Worm (Caenorhabditis elegans) whole organism, young adult: Measurements from ENCODE around the gene rfk-1.
A peak's percentile ranks its signal among the peaks of the same experiment; 100 is the strongest.

Experiments
- B0019.2 ChIP-seq: fragments of 200-800 bp; sonication (Bioruptor generic); conservative IDR thresholded peaks from 2 replicates; pipeline ENCODE4 v1.3.6; 2022; ENCODE audit warnings: missing genetic modification reagents, missing genetic modification characterization, missing compliant biosample characterization
- B0336.3 ChIP-seq: fragments of 200-800 bp; sonication (Bioruptor generic); IDR thresholded peaks from 2 replicates; pipeline ENCODE4 v1.3.6; 2022; ENCODE audit warnings: missing genetic modification characterization, missing compliant biosample characterization
- D2030.7 ChIP-seq: fragments of 200-800 bp; sonication (Bioruptor generic); IDR thresholded peaks from 2 replicates; pipeline ENCODE4 v1.3.6; 2022; ENCODE audit warnings: missing genetic modification reagents, missing genetic modification characterization, missing compliant biosample characterization
- F23B12.7 ChIP-seq: sonication (generic microtip); optimal IDR thresholded peaks from 2 replicates; lab custom pipeline; 2017; ENCODE audit warnings: missing genetic modification characterization, mild to moderate bottlenecking, missing compliant biosample characterization, antibody characterized with exemption, moderate library complexity; ENCODE audit not compliant: insufficient read depth
- F33H1.4 ChIP-seq: fragments of 200-800 bp; sonication (Bioruptor generic); IDR thresholded peaks from 2 replicates; pipeline ENCODE4 v1.3.6; 2022; ENCODE audit warnings: missing genetic modification reagents, missing genetic modification characterization, missing compliant biosample characterization
- K11D2.4 ChIP-seq: fragments of 200-800 bp; sonication (Bioruptor generic); IDR thresholded peaks from 2 replicates; pipeline ENCODE4 v1.3.6; 2022; ENCODE audit warnings: missing genetic modification reagents, missing genetic modification characterization, missing compliant biosample characterization
- Y53G8AR.9 ChIP-seq: fragments of 200-800 bp; sonication (Bioruptor generic); conservative IDR thresholded peaks from 2 replicates; pipeline ENCODE4 v1.3.6; 2022; ENCODE audit warnings: missing genetic modification reagents, missing genetic modification characterization, missing compliant biosample characterization
- ZK185.1 ChIP-seq: sonication (generic microtip); optimal IDR thresholded peaks from 2 replicates; lab custom pipeline; 2016; ENCODE audit warnings: mild to moderate bottlenecking, missing genetic modification characterization, missing compliant biosample characterization; ENCODE audit not compliant: poor library complexity, severe bottlenecking
- ama-1 ChIP-seq, 3 experiments: fragments of 150-350 bp in 1 of 3; sonication (generic microtip) in 2 of 3; optimal IDR thresholded peaks; 2 replicates each; lab custom pipeline; 2014 to 2018; ENCODE audit warnings: missing biosample characterization in 2 of 3, missing genetic modification characterization in 2 of 3, missing genetic modification reagents in 2 of 3
- attf-3 ChIP-seq: fragments of 200-800 bp; sonication (Bioruptor generic); conservative IDR thresholded peaks from 2 replicates; pipeline ENCODE4 v1.3.6; 2022; ENCODE audit warnings: missing genetic modification reagents, missing genetic modification characterization, missing compliant biosample characterization
- attf-5 ChIP-seq: fragments of 200-800 bp; sonication (Bioruptor generic); optimal IDR thresholded peaks from 2 replicates; lab custom pipeline; 2018; ENCODE audit warnings: mild to moderate bottlenecking, missing genetic modification characterization, missing compliant biosample characterization
- bed-1 ChIP-seq: fragments of 200-800 bp; sonication (Bioruptor generic); IDR thresholded peaks from 2 replicates; pipeline ENCODE4 v1.3.6; 2022; ENCODE audit warnings: missing genetic modification reagents, missing genetic modification characterization, missing compliant biosample characterization
- ccch-3 ChIP-seq: fragments of 200-800 bp; sonication (Bioruptor generic); optimal IDR thresholded peaks from 2 replicates; lab custom pipeline; 2018; ENCODE audit warnings: mild to moderate bottlenecking, missing genetic modification characterization, missing compliant biosample characterization
- cebp-1 ChIP-seq, 2 experiments: fragments of 200-800 bp in 1 of 2; sonication (Bioruptor generic) in 1 of 2; sonication (generic microtip) in 1 of 2; IDR thresholded peaks in 1 of 2; optimal IDR thresholded peaks in 1 of 2; 2 replicates each; pipeline versions ENCODE4 v1.3.6 to Lab custom; 2017 to 2022; ENCODE audit warnings: missing compliant biosample characterization in 2 of 2, missing genetic modification characterization in 2 of 2, mild to moderate bottlenecking in 1 of 2, missing genetic modification reagents in 1 of 2, moderate library complexity in 1 of 2
- ceh-40 ChIP-seq: fragments of 200-800 bp; sonication (Bioruptor generic); IDR thresholded peaks from 2 replicates; pipeline ENCODE4 v1.3.6; 2022; ENCODE audit warnings: missing genetic modification characterization, missing compliant biosample characterization
- dox-1 ChIP-seq: fragments of 200-800 bp; sonication (Bioruptor generic); IDR thresholded peaks from 2 replicates; pipeline ENCODE4 v1.3.6; 2022; ENCODE audit warnings: missing genetic modification reagents, missing genetic modification characterization, missing compliant biosample characterization
- dpl-1 ChIP-seq: fragments of 150-350 bp; optimal IDR thresholded peaks from 2 replicates; lab custom pipeline; 2014; ENCODE audit warnings: missing biosample characterization, missing genetic modification reagents, missing genetic modification characterization
- egrh-3 ChIP-seq: fragments of 200-800 bp; sonication (Bioruptor generic); IDR thresholded peaks from 2 replicates; pipeline ENCODE4 v1.3.6; 2022; ENCODE audit warnings: missing genetic modification reagents, missing genetic modification characterization, missing compliant biosample characterization
- hmg-1.2 ChIP-seq: fragments of 200-800 bp; sonication (Bioruptor generic); IDR thresholded peaks from 2 replicates; pipeline ENCODE4 v1.3.6; 2022; ENCODE audit warnings: missing genetic modification reagents, missing genetic modification characterization, missing compliant biosample characterization
- hmg-20 ChIP-seq: fragments of 200-800 bp; sonication (Bioruptor generic); IDR thresholded peaks from 2 replicates; pipeline ENCODE4 v1.3.6; 2022; ENCODE audit warnings: missing genetic modification reagents, missing genetic modification characterization, missing compliant biosample characterization
- hrde-1 ChIP-seq: sonication (generic microtip); optimal IDR thresholded peaks from 2 replicates; lab custom pipeline; 2016; ENCODE audit warnings: missing genetic modification characterization, mild to moderate bottlenecking, missing compliant biosample characterization, moderate library complexity, missing genotype, missing genetic modification reagents, borderline replicate concordance
- hsf-1 ChIP-seq: fragments of 200-800 bp; sonication (Bioruptor generic); IDR thresholded peaks from 2 replicates; pipeline ENCODE4 v1.3.6; 2022; ENCODE audit warnings: missing genetic modification reagents, missing genetic modification characterization, missing compliant biosample characterization
- lag-1 ChIP-seq: fragments of 200-800 bp; sonication (Bioruptor generic); IDR thresholded peaks from 2 replicates; pipeline ENCODE4 v1.3.6; 2022; ENCODE audit warnings: missing genetic modification reagents, missing genetic modification characterization, missing compliant biosample characterization
- let-607 ChIP-seq, 2 experiments: fragments of 200-800 bp in 1 of 2; sonication (Bioruptor generic) in 1 of 2; sonication (generic microtip) in 1 of 2; optimal IDR thresholded peaks; 2 replicates each; lab custom pipeline; 2016 to 2018; ENCODE audit warnings: mild to moderate bottlenecking in 2 of 2, missing compliant biosample characterization in 2 of 2, missing genetic modification characterization in 2 of 2, moderate library complexity in 2 of 2, missing genotype in 1 of 2
- lin-35 ChIP-seq, 3 experiments: fragments of 150-350 bp in 2 of 3; sonication (generic microtip) in 1 of 3; optimal IDR thresholded peaks; 2 replicates each; lab custom pipeline; 2014 to 2018; ENCODE audit warnings: missing biosample characterization in 3 of 3, missing genetic modification characterization in 3 of 3, missing genetic modification reagents in 3 of 3
- lin-40 ChIP-seq: sonication (generic microtip); optimal IDR thresholded peaks from 2 replicates; lab custom pipeline; 2016; ENCODE audit warnings: missing genetic modification characterization, mild to moderate bottlenecking, missing compliant biosample characterization, missing genotype, missing genetic modification reagents
- lin-54 ChIP-seq: fragments of 200-800 bp; sonication (Bioruptor generic); optimal IDR thresholded peaks from 2 replicates; lab custom pipeline; 2018; ENCODE audit warnings: mild to moderate bottlenecking, missing genetic modification characterization, missing compliant biosample characterization
- lsl-1 ChIP-seq: fragments of 200-800 bp; sonication (Bioruptor generic); optimal IDR thresholded peaks from 2 replicates; lab custom pipeline; 2018; ENCODE audit warnings: mild to moderate bottlenecking, missing genetic modification characterization, moderate library complexity, missing compliant biosample characterization
- madf-10 ChIP-seq: sonication (generic microtip); optimal IDR thresholded peaks from 2 replicates; lab custom pipeline; 2016; ENCODE audit warnings: mild to moderate bottlenecking, missing genetic modification characterization, missing compliant biosample characterization
- madf-6 ChIP-seq: fragments of 200-800 bp; sonication (Bioruptor generic); IDR thresholded peaks from 2 replicates; pipeline ENCODE4 v1.3.6; 2022; ENCODE audit warnings: missing genetic modification reagents, missing genetic modification characterization, missing compliant biosample characterization
- mcd-1 ChIP-seq: fragments of 200-800 bp; sonication (Bioruptor generic); IDR thresholded peaks from 2 replicates; pipeline ENCODE4 v1.3.6; 2022; ENCODE audit warnings: missing genetic modification reagents, missing genetic modification characterization, missing compliant biosample characterization
- mes-4 ChIP-seq: sonication (generic microtip); optimal IDR thresholded peaks from 2 replicates; lab custom pipeline; 2016; ENCODE audit warnings: missing genotype, missing genetic modification characterization, missing compliant biosample characterization
- mxl-1 ChIP-seq: sonication (generic microtip); optimal IDR thresholded peaks from 2 replicates; lab custom pipeline; 2016; ENCODE audit warnings: missing genetic modification characterization, missing compliant biosample characterization
- nfyb-1 ChIP-seq: fragments of 200-800 bp; sonication (Bioruptor generic); IDR thresholded peaks from 2 replicates; pipeline ENCODE4 v1.3.6; 2022; ENCODE audit warnings: missing genetic modification reagents, missing genetic modification characterization, missing compliant biosample characterization
- rcor-1 ChIP-seq: fragments of 200-800 bp; sonication (Bioruptor generic); IDR thresholded peaks from 2 replicates; pipeline ENCODE4 v1.3.6; 2022; ENCODE audit warnings: missing genetic modification reagents, missing genetic modification characterization, missing compliant biosample characterization
- snpc-4 ChIP-seq, 5 experiments: fragments of 150-350 bp in 1 of 5; sonication (generic microtip) in 4 of 5; optimal IDR thresholded peaks; 2 replicates each; lab custom pipeline; 2014 to 2018; ENCODE audit warnings: missing genetic modification characterization in 5 of 5, missing biosample characterization in 3 of 5, antibody characterized with exemption in 2 of 5, mild to moderate bottlenecking in 2 of 5, missing compliant biosample characterization in 2 of 5, missing genotype in 2 of 5, moderate library complexity in 2 of 5, missing genetic modification reagents in 1 of 5
- tbp1 ChIP-seq: fragments of 200-800 bp; sonication (Bioruptor generic); optimal IDR thresholded peaks from 2 replicates; lab custom pipeline; 2018; ENCODE audit warnings: mild to moderate bottlenecking, missing genetic modification characterization, missing compliant biosample characterization
- tlf-1 ChIP-seq: fragments of 200-800 bp; sonication (Bioruptor generic); optimal IDR thresholded peaks from 2 replicates; lab custom pipeline; 2018; ENCODE audit warnings: mild to moderate bottlenecking, missing genetic modification characterization, missing compliant biosample characterization
- ztf-18 ChIP-seq: sonication (generic microtip); optimal IDR thresholded peaks from 2 replicates; lab custom pipeline; 2016; ENCODE audit warnings: missing genotype, mild to moderate bottlenecking, missing genetic modification characterization, missing compliant biosample characterization
- ztf-26 ChIP-seq: sonication (generic microtip); optimal IDR thresholded peaks from 2 replicates; lab custom pipeline; 2017; ENCODE audit warnings: missing genetic modification characterization, missing compliant biosample characterization

The rfk-1 gene

ce11 chrIV:10380626-10381025, 28.7 kb downstream of the rfk-1 start (continued):
- no peak for TF ChIP-seq mes-4 (tag; lab: Kevin White, UChicago)
- no peak for TF ChIP-seq ccch-3 (GFP tag; lab: Kevin White, UChicago)
- TF ChIP-seq cebp-1 (GFP tag; IDR thresholded peaks at IDR 0.05; lab: Robert Waterston, UW): no peak
- TF ChIP-seq cebp-1 (tag; optimal IDR thresholded peaks at IDR 0.05; lab: Kevin White, UChicago): peak; percentile 74

DNA sequence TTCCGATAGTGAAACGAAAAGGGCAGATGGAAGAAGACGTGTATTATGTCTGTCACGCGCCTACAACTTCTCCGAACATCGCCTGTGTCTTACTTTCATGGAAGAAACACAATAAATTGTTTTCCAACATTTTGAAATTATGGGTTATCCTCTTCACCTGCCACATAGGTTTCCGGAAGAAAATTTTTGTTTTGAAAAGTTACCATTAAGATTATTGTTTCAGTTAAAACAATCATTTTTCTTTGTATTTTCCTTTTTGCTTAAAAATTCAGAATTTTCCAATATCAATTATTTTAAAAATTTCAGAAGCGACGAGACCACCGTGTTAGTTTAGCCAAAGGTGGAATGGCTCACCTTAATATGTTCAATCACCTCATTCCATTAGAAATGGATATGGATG, 34.7 kb downstream of the rfk-1 start, which contains the start of gene mask-1:
Gene mask-1 (plus strand): TSS at position 301 of the 400 bp plus-strand sequence.
- TF ChIP-seq B0019.2 (GFP tag; lab: Robert Waterston, UW) (no peak), ama-1 (optimal IDR thresholded peaks at IDR 0.05; lab: Kevin White, UChicago) (no peak), ama-1 (GFP tag; optimal IDR thresholded peaks at IDR 0.05; lab: Kevin White, UChicago) (no peak), lag-1 (no peak), ceh-40 (GFP tag; lab: Robert Waterston, UW) (no peak), ZK185.1 (tag; lab: Kevin White, UChicago) (no peak), let-607 (tag; optimal IDR thresholded peaks at IDR 0.05; lab: Kevin White, UChicago) (no peak), F23B12.7 (tag; lab: Kevin White, UChicago) (no peak)

DNA sequence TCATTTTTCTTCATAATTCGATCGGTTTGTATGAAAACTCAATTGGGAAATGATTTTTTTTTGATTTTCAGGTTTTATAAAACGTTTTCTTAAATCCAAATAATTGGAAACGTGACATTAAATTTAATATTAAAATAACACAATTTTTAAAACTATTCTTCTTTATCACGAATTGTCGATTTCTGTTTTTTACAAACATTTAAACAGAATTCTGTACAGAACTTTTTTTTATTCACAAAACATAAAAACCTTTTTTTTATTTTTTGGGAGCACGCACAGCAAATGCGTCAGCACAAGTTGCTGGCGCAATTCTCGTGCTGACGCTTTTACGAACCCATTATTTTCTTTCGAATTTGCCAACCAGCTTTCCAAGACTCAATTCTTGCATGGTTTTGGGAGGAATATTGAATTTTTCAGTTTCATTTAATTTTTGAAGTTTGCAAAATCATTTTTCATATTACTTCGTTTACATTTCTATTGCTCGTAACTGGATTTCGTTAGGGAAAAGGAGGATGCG, 35.4 kb downstream of the rfk-1 start, which contains the start of gene mpz-5:
Gene mpz-5 (minus strand): TSS at position 51 of the 517 bp plus-strand sequence.
- TF ChIP-seq attf-3 (GFP tag; lab: Robert Waterston, UW) (no peak), madf-10 (peak; percentile 7), lsl-1 (GFP tag; lab: Kevin White, UChicago) (peak; percentile 50), tlf-1 (GFP tag; lab: Kevin White, UChicago) (peak; percentile 6), egrh-3 (GFP tag; lab: Robert Waterston, UW) (no peak), cebp-1 (GFP tag; IDR thresholded peaks at IDR 0.05; lab: Robert Waterston, UW) (no peak), cebp-1 (tag; optimal IDR thresholded peaks at IDR 0.05; lab: Kevin White, UChicago) (peak; percentile 69), dox-1 (GFP tag; lab: Robert Waterston, UW) (peak; percentile 66), Y53G8AR.9 (GFP tag; lab: Robert Waterston, UW) (peak; percentile 35; the same call in 1 of the 2 replicates), ztf-18 (tag; lab: Kevin White, UChicago) (peak; percentile 96), hmg-20 (GFP tag; lab: Robert Waterston, UW) (0 out of 2 replicates have a peak, but pooled peaks have one; percentile 42), tbp1 (GFP tag; lab: Kevin White, UChicago) (peak; percentile 22), mxl-1 (tag; lab: Kevin White, UChicago) (no peak), lin-40 (tag; lab: Kevin White, UChicago) (peak; percentile 68), hrde-1 (tag; lab: Kevin White, UChicago) (peak; percentile 34), K11D2.4 (GFP tag; lab: Robert Waterston, UW) (0 out of 2 replicates have a peak, but pooled peaks have one; percentile 39), B0336.3 (peak; percentile 46; the same call in 1 of the 2 replicates), bed-1 (GFP tag; lab: Robert Waterston, UW) (no peak), ztf-26 (no peak), F33H1.4 (peak; percentile 72), attf-5 (GFP tag; lab: Kevin White, UChicago) (peak; percentile 41), D2030.7 (GFP tag; lab: Robert Waterston, UW) (0 out of 2 replicates have a peak, but pooled peaks have one; percentile 22), rcor-1 (GFP tag; lab: Robert Waterston, UW) (peak; percentile 62), snpc-4 (GFP tag; optimal IDR thresholded peaks at IDR 0.05; lab: Kevin White, UChicago) (peak; percentile 38), snpc-4 (tag; optimal IDR thresholded peaks at IDR 0.05; lab: Kevin White, UChicago) (peak in 3 of 4 experiments; percentile 40 to 58 (median 55)), hmg-1.2 (GFP tag; lab: Robert Waterston, UW) (peak; percentile 50), mcd-1 (GFP tag; lab: Robert Waterston, UW) (peak; percentile 69), ZK185.1 (tag; lab: Kevin White, UChicago) (peak; percentile 57), lin-35 (GFP tag; optimal IDR thresholded peaks at IDR 0.05; lab: Kevin White, UChicago) (peak in 1 of 3 experiments; percentile 64), hsf-1 (GFP tag; lab: Robert Waterston, UW) (0 out of 2 replicates have a peak, but pooled peaks have one; percentile 45), lin-54 (peak; percentile 64), nfyb-1 (peak; percentile 67), dpl-1 (GFP tag; lab: Kevin White, UChicago) (peak; percentile 11), madf-6 (GFP tag; lab: Robert Waterston, UW) (peak; percentile 54; the same call in 1 of the 2 replicates), B0019.2 (GFP tag; lab: Robert Waterston, UW) (no peak), let-607 (tag; optimal IDR thresholded peaks at IDR 0.05; lab: Kevin White, UChicago) (peak in 1 of 2 experiments; percentile 49)
